Worm (Caenorhabditis elegans) whole organism, late embryonic: ENCODE data around the gene fbxb-6.

ENCODE experiments used
- C38D4.7 ChIP-seq: fragments of 200-800 bp; sonication (Bioruptor generic); optimal IDR thresholded peaks from 2 replicates; lab custom pipeline; 2018; ENCODE audit warnings: mild to moderate bottlenecking, missing genetic modification characterization, moderate library complexity, missing compliant biosample characterization
- elt-2 ChIP-seq: sonication (generic microtip); optimal IDR thresholded peaks from 2 replicates; lab custom pipeline; 2016; ENCODE audit warnings: missing genetic modification reagents, missing genetic modification characterization, missing compliant biosample characterization
- elt-4 ChIP-seq: sonication (generic microtip); optimal IDR thresholded peaks from 2 replicates; lab custom pipeline; 2016; ENCODE audit warnings: missing genetic modification characterization, missing compliant biosample characterization
- eyg-1 ChIP-seq: sonication (generic microtip); optimal IDR thresholded peaks from 2 replicates; lab custom pipeline; 2016; ENCODE audit warnings: missing genotype, missing genetic modification characterization, missing compliant biosample characterization
- madf-2 ChIP-seq: sonication (generic microtip); optimal IDR thresholded peaks from 2 replicates; lab custom pipeline; 2017; ENCODE audit warnings: missing genetic modification characterization, missing compliant biosample characterization
- nhr-232 ChIP-seq: sonication (generic microtip); optimal IDR thresholded peaks from 2 replicates; lab custom pipeline; 2016; ENCODE audit warnings: missing genetic modification characterization, missing compliant biosample characterization
- odd-2 ChIP-seq: sonication (generic microtip); optimal IDR thresholded peaks from 2 replicates; lab custom pipeline; 2017; ENCODE audit warnings: antibody characterized with exemption, mild to moderate bottlenecking, missing genetic modification characterization, missing compliant biosample characterization
- pha-2 ChIP-seq: sonication (generic microtip); optimal IDR thresholded peaks from 2 replicates; lab custom pipeline; 2017; ENCODE audit warnings: mild to moderate bottlenecking, missing genetic modification characterization, missing compliant biosample characterization
- pha-4 ChIP-seq: fragments of 150-350 bp; optimal IDR thresholded peaks from 2 replicates; lab custom pipeline; 2018; ENCODE audit warnings: missing biosample characterization, missing genetic modification reagents, missing genetic modification characterization
- pqm-1 ChIP-seq: sonication (generic microtip); optimal IDR thresholded peaks from 2 replicates; lab custom pipeline; 2016; ENCODE audit warnings: missing genetic modification characterization, missing compliant biosample characterization
- ref-2 ChIP-seq: sonication (generic microtip); optimal IDR thresholded peaks from 2 replicates; lab custom pipeline; 2016; ENCODE audit warnings: missing genetic modification characterization, missing compliant biosample characterization
- sox-4 ChIP-seq: sonication (generic microtip); optimal IDR thresholded peaks from 2 replicates; lab custom pipeline; 2017; ENCODE audit warnings: mild to moderate bottlenecking, missing genetic modification characterization, inconsistent platforms, missing compliant biosample characterization
- unc-55 ChIP-seq: sonication (generic microtip); optimal IDR thresholded peaks from 2 replicates; lab custom pipeline; 2017; ENCODE audit warnings: missing biosample characterization, missing genetic modification reagents, missing genetic modification characterization
- unc-86 ChIP-seq: sonication (generic microtip); optimal IDR thresholded peaks from 2 replicates; lab custom pipeline; 2016; ENCODE audit warnings: missing genetic modification characterization, missing compliant biosample characterization

ce11 chrII:2051372-2051771 lies 13.2 kb upstream of the fbxb-6 start, which contains the start of gene fbxb-35:
- TF ChIP-seq unc-55 (GFP tag; lab: Kevin White, UChicago) (no peak), elt-2 (tag; lab: Kevin White, UChicago) (no peak), pqm-1 (tag; lab: Kevin White, UChicago) (no peak), odd-2 (no peak), pha-4 (tag; lab: Kevin White, UChicago) (no peak), nhr-232 (tag; lab: Kevin White, UChicago) (no peak), C38D4.7 (GFP tag; lab: Kevin White, UChicago) (no peak), eyg-1 (tag; lab: Kevin White, UChicago) (no peak), pha-2 (no peak), ref-2 (tag; lab: Kevin White, UChicago) (no peak), sox-4 (tag; lab: Kevin White, UChicago) (no peak), unc-86 (no peak), elt-4 (tag; lab: Kevin White, UChicago) (no peak), madf-2 (tag; lab: Kevin White, UChicago) (no peak)
